Worm (Caenorhabditis elegans): Measurements from ENCODE around the gene rimb-1.

Gene rimb-1

DNA sequence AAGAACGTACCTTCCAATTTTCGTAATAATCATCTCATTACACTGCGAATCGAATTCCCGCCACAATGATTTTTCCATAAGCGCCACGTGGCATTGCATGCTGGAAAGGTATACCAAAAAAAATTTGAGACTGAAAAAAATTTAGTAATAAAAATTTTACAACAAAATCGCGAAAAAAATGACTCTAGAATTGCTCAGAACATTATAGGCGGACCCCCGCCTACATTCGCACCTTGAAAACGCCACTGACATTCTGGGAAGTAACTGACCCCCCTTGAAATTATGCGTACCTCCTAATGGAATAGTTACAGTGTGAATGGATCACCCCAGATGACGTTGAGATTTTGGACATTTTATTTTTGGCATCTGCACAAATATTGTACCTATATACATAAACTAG is 18.1 kb upstream of the rimb-1 start, which contains the start of gene tbx-43:
Gene tbx-43, minus strand, starts transcription at position 101 of the 400 bp plus-strand sequence.
- TF ChIP-seq ztf-23 (GFP tag; IDR thresholded peaks at IDR 0.05) (no peak), cog-1 (tag; optimal IDR thresholded peaks at IDR 0.05) (no peak), klf-2 (GFP tag; conservative IDR thresholded peaks at IDR 0.05) (no peak), ref-1 (GFP tag; conservative IDR thresholded peaks at IDR 0.05) (no peak), ztf-29 (GFP tag; IDR thresholded peaks at IDR 0.05) (no peak), T22C8.4 (GFP tag; IDR thresholded peaks at IDR 0.05) (no peak), tab-1 (GFP tag; IDR thresholded peaks at IDR 0.05) (no peak), flt-1 (GFP tag; IDR thresholded peaks at IDR 0.05) (no peak), med-1 (GFP tag; optimal IDR thresholded peaks at IDR 0.05; ENCODE audit: insufficient read depth) (no peak)

DNA sequence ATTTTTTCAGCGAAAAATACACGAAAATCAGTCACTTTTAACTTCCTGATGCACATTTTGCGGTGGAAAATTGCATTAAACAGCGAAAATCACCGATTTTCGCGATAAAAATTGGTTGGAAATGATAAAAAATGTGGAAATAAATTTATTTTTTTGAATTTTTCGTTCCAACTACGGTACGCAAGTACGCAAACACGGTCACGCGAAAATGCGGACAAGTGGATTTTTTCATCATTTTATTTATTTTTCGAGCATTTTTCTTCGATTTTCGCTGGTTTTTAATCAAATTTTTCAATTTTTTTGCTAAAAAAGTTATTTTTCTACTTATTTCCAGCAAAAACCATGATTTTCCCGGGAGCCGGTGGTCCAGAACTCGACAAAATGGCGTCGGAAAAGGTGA is 10.7 kb upstream of the rimb-1 start, which contains the start of gene Y39A3CL.3:
Gene Y39A3CL.3, plus strand, starts transcription at position 335 of the 400 bp plus-strand sequence.
- TF ChIP-seq flt-1 (GFP tag; IDR thresholded peaks at IDR 0.05) (no peak), ztf-29 (GFP tag; IDR thresholded peaks at IDR 0.05) (no peak), ztf-23 (GFP tag; IDR thresholded peaks at IDR 0.05) (no peak), cog-1 (tag; optimal IDR thresholded peaks at IDR 0.05) (no peak), ref-1 (GFP tag; conservative IDR thresholded peaks at IDR 0.05) (no peak), med-1 (GFP tag; optimal IDR thresholded peaks at IDR 0.05; ENCODE audit: insufficient read depth) (no peak), T22C8.4 (GFP tag; IDR thresholded peaks at IDR 0.05) (no peak), tab-1 (GFP tag; IDR thresholded peaks at IDR 0.05) (no peak), klf-2 (GFP tag; conservative IDR thresholded peaks at IDR 0.05) (no peak)

DNA sequence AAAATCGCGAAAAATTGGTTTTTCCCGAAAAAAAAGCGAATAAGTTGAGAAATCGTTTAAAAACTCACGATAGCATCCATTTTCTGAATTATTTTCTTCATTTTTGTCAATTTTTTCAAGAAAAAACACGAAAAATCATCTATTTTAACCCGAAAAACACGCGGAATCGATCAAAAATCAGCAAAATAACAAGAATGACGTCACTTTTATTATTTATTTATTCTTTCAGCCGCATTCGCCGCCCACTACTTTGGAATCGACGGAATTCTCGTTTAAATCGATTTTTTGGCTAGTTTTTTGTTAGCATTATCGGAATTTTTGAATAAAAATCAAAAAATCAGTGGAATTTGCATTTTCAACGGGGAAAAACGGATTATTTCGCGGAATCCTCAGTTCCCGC is 10.2 kb upstream of the rimb-1 start, which contains the start of gene Y39A3CL.4:
Gene Y39A3CL.4, minus strand, starts transcription at position 101 of the 400 bp plus-strand sequence.
- TF ChIP-seq cog-1 (tag; optimal IDR thresholded peaks at IDR 0.05) (no peak), T22C8.4 (GFP tag; IDR thresholded peaks at IDR 0.05) (no peak), klf-2 (GFP tag; conservative IDR thresholded peaks at IDR 0.05) (no peak), tab-1 (GFP tag; IDR thresholded peaks at IDR 0.05) (no peak), flt-1 (GFP tag; IDR thresholded peaks at IDR 0.05) (no peak), ztf-29 (GFP tag; IDR thresholded peaks at IDR 0.05) (no peak)

DNA sequence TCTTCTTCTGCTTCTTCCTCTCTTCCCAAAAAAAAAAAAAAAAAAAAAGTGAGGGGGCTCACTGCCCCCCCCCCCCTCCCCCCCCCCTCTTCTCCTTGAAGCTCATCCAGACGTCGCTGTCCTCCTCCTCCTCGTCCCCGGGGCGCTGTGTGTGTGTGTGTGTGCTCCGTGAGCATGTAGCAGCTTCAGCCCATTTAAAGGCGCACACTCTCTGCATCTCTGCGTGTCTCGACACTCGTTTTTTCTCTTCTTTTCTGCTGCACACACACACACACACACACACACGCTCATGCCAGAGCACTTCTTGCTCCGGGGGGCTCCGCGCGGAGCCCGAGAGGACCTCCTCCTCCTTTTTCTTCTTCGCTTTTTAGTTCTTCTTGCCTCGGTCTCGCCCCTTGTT is 2.4 kb upstream of the rimb-1 start:
- TF ChIP-seq ztf-23 (GFP tag; IDR thresholded peaks at IDR 0.05): peak; percentile 58; the same call in 1 of the 2 replicates
- no peak for TF ChIP-seq klf-2 (GFP tag; conservative IDR thresholded peaks at IDR 0.05)

DNA sequence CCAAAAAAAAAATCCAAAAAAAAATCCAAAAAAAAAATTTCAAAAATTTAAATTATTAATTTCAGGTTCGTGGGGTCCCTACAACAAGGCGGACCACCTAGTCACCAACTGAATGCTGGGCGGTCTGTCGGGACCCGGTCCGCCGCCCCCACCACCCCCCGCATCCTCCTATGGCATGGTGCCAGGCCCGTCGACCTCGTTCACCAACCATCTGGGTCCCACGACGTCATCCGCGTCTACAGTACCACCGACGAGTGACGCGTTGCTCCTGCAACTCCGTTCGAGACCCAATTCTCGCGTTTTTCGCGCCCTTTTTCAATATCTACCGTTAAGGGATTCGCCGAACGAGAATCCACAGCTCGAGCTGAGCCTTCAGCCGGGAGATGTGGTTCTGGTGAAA is 839 bp downstream of the rimb-1 start:
- TF ChIP-seq cog-1 (tag; optimal IDR thresholded peaks at IDR 0.05) (no peak), ztf-23 (GFP tag; IDR thresholded peaks at IDR 0.05) (no peak), ref-1 (GFP tag; conservative IDR thresholded peaks at IDR 0.05) (no peak), med-1 (GFP tag; optimal IDR thresholded peaks at IDR 0.05; ENCODE audit: insufficient read depth) (no peak), klf-2 (GFP tag; conservative IDR thresholded peaks at IDR 0.05) (no peak), tab-1 (GFP tag; IDR thresholded peaks at IDR 0.05) (no peak), T22C8.4 (GFP tag; IDR thresholded peaks at IDR 0.05) (no peak), ztf-29 (GFP tag; IDR thresholded peaks at IDR 0.05) (no peak), flt-1 (GFP tag; IDR thresholded peaks at IDR 0.05) (no peak)

DNA sequence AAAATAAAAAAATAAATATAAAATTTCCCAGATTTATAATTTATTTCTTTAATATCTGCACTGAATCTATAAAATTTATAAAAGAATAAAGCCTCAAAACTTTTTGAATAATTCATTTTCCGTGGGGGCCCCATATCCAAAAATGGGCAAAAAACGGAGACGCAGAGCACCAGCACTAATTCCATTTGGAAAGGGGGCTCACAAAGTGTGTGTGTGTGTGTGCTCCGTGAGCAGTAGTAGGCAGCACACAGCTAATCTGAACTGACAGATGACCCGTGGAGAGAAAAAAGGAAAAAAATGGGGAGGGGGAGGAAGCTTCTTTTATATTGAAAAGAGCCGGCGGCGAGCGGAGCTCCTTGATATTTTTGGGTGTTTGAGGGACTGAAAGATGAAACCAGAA is 3.8 kb downstream of the rimb-1 start:
- TF ChIP-seq med-1 (GFP tag; optimal IDR thresholded peaks at IDR 0.05; ENCODE audit: insufficient read depth) (no peak), ztf-29 (GFP tag; IDR thresholded peaks at IDR 0.05) (no peak), ztf-23 (GFP tag; IDR thresholded peaks at IDR 0.05) (no peak), cog-1 (tag; optimal IDR thresholded peaks at IDR 0.05) (no peak), flt-1 (GFP tag; IDR thresholded peaks at IDR 0.05) (no peak), T22C8.4 (GFP tag; IDR thresholded peaks at IDR 0.05) (no peak)

DNA sequence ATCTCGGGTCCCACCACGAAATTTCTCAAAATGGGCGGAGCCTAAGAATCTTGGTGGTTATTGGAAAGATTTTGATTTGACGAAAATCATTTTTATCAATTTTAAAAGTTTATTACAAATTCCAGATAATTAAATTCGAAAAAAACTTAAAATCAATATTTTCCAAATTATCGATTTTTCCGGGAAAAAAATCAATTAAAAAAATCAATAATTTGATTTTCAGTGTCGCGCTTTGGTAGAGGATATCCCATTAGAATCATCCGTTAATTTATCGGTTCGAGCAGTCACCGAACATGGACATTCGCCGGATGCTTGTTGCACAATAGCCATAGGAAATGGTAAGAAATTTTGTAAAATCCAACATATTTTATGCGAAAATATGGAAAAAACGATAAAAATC is 5.3 kb downstream of the rimb-1 start:
- TF ChIP-seq klf-2 (GFP tag; conservative IDR thresholded peaks at IDR 0.05): no peak
- TF ChIP-seq T22C8.4 (GFP tag; IDR thresholded peaks at IDR 0.05): peak; percentile 66

DNA sequence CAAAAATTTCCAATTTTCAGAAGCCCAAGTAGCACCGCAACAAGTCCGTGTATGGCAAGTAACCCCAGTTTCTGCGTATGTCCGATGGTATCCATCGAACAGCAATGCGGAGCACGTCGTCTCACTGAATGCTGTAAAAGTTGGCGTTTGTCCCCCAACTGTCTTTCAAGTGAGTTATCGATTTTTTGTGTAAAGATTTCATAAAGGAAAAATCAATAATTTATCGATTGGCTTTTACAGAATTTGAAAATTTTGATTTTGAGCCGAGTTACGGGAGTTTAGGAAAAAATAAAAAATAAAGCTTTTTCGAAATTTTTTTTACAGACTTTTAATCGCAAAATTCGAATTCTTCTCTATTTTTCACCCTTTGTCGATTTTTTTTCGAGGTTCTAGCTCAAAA is 6.0 kb downstream of the rimb-1 start:
- TF ChIP-seq T22C8.4 (GFP tag; IDR thresholded peaks at IDR 0.05) (peak; percentile 73), ztf-29 (GFP tag; IDR thresholded peaks at IDR 0.05) (no peak)

DNA sequence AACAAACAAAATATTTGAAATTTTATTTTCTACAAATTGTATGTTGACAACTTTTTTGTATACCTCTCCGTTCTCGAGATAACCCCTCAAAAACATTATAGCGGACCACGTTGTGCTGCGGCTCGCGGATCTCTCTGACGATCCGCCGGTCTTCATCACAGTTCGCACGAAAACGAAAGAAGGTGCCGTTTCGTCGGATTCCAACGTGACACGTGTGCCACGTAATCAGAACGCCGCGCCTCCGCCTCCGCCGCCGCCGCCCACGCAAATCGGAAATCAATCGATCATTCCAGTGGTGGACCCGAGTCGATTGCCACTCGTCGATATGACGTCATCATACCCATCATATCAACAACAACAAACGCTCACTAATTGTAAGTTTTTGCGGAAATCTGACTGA is 11.3 kb downstream of the rimb-1 start:
- TF ChIP-seq flt-1 (GFP tag; IDR thresholded peaks at IDR 0.05): no peak
- TF ChIP-seq ztf-23 (GFP tag; IDR thresholded peaks at IDR 0.05): no peak
- TF ChIP-seq T22C8.4 (GFP tag; IDR thresholded peaks at IDR 0.05): no peak
- no peak for TF ChIP-seq klf-2 (GFP tag; conservative IDR thresholded peaks at IDR 0.05)
- no peak for TF ChIP-seq ztf-29 (GFP tag; IDR thresholded peaks at IDR 0.05)
- TF ChIP-seq med-1 (GFP tag; optimal IDR thresholded peaks at IDR 0.05; ENCODE audit: insufficient read depth): no peak
- TF ChIP-seq tab-1 (GFP tag; IDR thresholded peaks at IDR 0.05): no peak
- TF ChIP-seq ref-1 (GFP tag; conservative IDR thresholded peaks at IDR 0.05): no peak
- no peak for TF ChIP-seq cog-1 (tag; optimal IDR thresholded peaks at IDR 0.05)

DNA sequence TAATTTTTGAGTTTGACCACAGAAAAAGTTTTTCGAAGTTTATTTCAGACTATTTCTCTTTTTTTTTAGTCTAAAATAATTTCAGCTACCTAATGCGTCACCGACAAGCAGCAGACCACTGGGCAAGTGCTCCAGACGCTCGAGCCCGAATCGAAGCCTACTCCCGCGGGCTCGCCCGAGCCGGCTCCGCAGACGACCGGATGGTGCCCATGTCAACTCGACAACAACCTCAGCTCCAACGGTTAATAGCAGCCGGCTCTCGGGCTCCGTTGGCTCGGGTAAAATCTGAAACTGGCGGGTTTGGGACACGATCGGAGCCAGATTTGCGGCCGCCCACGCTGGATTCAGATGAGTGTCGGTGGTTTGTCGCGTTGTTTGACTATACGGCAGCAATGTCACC is 14.9 kb downstream of the rimb-1 start:
- TF ChIP-seq ref-1 (GFP tag; conservative IDR thresholded peaks at IDR 0.05) (no peak), ztf-23 (GFP tag; IDR thresholded peaks at IDR 0.05) (no peak), flt-1 (GFP tag; IDR thresholded peaks at IDR 0.05) (no peak), klf-2 (GFP tag; conservative IDR thresholded peaks at IDR 0.05) (no peak), cog-1 (tag; optimal IDR thresholded peaks at IDR 0.05) (no peak), T22C8.4 (GFP tag; IDR thresholded peaks at IDR 0.05) (no peak), med-1 (GFP tag; optimal IDR thresholded peaks at IDR 0.05; ENCODE audit: insufficient read depth) (no peak), tab-1 (GFP tag; IDR thresholded peaks at IDR 0.05) (no peak), ztf-29 (GFP tag; IDR thresholded peaks at IDR 0.05) (no peak)

DNA sequence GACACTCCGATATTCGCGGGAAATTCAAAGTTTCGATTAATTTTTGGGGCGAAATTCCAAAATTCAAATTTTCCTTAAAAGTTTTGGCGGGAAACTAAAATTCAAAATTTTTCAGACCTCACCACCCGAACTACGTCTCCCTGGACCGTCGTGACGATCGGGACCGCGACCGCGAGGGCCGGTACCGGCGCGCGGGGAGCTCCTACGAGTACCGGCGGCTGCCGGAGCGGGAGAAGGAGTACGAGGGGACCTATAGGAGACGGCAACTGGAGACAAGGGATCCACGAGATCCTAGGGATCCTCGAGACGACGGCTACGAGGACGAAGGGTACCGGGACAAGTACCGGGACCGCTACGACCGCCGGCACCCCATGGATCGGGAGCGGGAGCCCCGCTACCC is 16.3 kb downstream of the rimb-1 start:
- TF ChIP-seq flt-1 (GFP tag; IDR thresholded peaks at IDR 0.05) (no peak), tab-1 (GFP tag; IDR thresholded peaks at IDR 0.05) (no peak), ztf-29 (GFP tag; IDR thresholded peaks at IDR 0.05) (no peak), cog-1 (tag; optimal IDR thresholded peaks at IDR 0.05) (no peak), ztf-23 (GFP tag; IDR thresholded peaks at IDR 0.05) (no peak), ref-1 (GFP tag; conservative IDR thresholded peaks at IDR 0.05) (no peak), T22C8.4 (GFP tag; IDR thresholded peaks at IDR 0.05) (no peak), klf-2 (GFP tag; conservative IDR thresholded peaks at IDR 0.05) (no peak), med-1 (GFP tag; optimal IDR thresholded peaks at IDR 0.05; ENCODE audit: insufficient read depth) (no peak)

Measured in whole organism, midembryonic.